Worm (Caenorhabditis elegans): ENCODE measurements around the gene mep-1.

mep-1 gene

ce11 chrIV:11491422-11491821, 33.0 kb upstream of the mep-1 start (continued):
- TF ChIP-seq mep-1 (tag; optimal IDR thresholded peaks at IDR 0.05) (peak; percentile 33), fkh-8 (tag; optimal IDR thresholded peaks at IDR 0.05) (no peak), tlp-1 (tag; optimal IDR thresholded peaks at IDR 0.05) (no peak), nhr-28 (tag; optimal IDR thresholded peaks at IDR 0.05) (no peak), nhr-71 (tag; optimal IDR thresholded peaks at IDR 0.05) (peak; percentile 74)

DNA sequence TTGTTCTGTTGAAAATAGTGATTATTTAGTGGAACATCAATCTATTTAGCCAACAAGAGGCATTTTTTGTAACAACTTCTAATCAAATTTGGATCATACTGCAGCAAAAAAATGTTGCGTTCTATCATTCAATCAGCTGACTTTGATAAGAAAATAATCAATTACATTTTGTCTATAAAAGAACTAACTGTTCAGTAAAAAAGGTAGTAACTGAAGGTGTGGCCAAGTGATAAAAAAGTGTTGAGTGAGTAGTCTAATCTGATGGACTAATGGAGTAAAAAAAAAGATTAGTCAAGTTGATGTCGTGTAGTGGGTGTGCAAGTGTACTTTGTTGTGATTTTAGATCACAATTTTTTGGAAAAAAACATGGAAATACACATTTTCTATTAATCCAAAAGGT, 32.1 kb upstream of the mep-1 start:
- TF ChIP-seq elt-3 (tag; optimal IDR thresholded peaks at IDR 0.05) (peak in 2 of 6 experiments; percentile 1 to 61), nhr-85 (tag) (peak; percentile 57), xbp-1 (tag; optimal IDR thresholded peaks at IDR 0.05) (no peak), nhr-77 (tag; optimal IDR thresholded peaks at IDR 0.05) (no peak), efl-1 (optimal IDR thresholded peaks at IDR 0.05) (no peak), efl-1 (GFP tag; optimal IDR thresholded peaks at IDR 0.05 in 1 of 2) (peak in 1 of 2 experiments; percentile 80), grh-1 (GFP tag; IDR thresholded peaks at IDR 0.05) (no peak), ztf-4 (tag; optimal IDR thresholded peaks at IDR 0.05) (no peak), fos-1 (tag; optimal IDR thresholded peaks at IDR 0.05) (no peak), lin-35 (GFP tag; optimal IDR thresholded peaks at IDR 0.05) (peak in 1 of 2 experiments; percentile 6), C16A3.4 (tag; optimal IDR thresholded peaks at IDR 0.05) (no peak), lin-13 (GFP tag; optimal IDR thresholded peaks at IDR 0.05) (no peak)

- no peak for TF ChIP-seq nhr-28 (tag; optimal IDR thresholded peaks at IDR 0.05)
- TF ChIP-seq ztf-4 (tag; optimal IDR thresholded peaks at IDR 0.05), result no peak
- TF ChIP-seq alr-1 (tag; optimal IDR thresholded peaks at IDR 0.05; ENCODE audit: borderline replicate concordance), result no peak
- peak; percentile 49 for TF ChIP-seq nhr-85 (tag)
- peak in 1 of 2 experiments; percentile 8 for TF ChIP-seq lin-35 (GFP tag; optimal IDR thresholded peaks at IDR 0.05)
- peak in 1 of 6 experiments; percentile 71 for TF ChIP-seq elt-3 (tag; optimal IDR thresholded peaks at IDR 0.05)
- peak; percentile 90 for TF ChIP-seq blmp-1 (tag; optimal IDR thresholded peaks at IDR 0.05)
- TF ChIP-seq efl-1 (optimal IDR thresholded peaks at IDR 0.05), result no peak
- TF ChIP-seq efl-1 (GFP tag; optimal IDR thresholded peaks at IDR 0.05 in 1 of 2), result peak in 1 of 2 experiments; percentile 8
- TF ChIP-seq snu-23 (GFP tag; optimal IDR thresholded peaks at IDR 0.05), result peak; percentile 1
- TF ChIP-seq egl-27 (tag; optimal IDR thresholded peaks at IDR 0.05), result peak in 1 of 2 experiments; percentile 5
These were observed 30.5 kb upstream of the mep-1 start for ce11 chrIV:11493899-11494298.

ce11 chrIV:11494924-11495323, 29.5 kb upstream of the mep-1 start:
- TF ChIP-seq lin-15B (tag; optimal IDR thresholded peaks at IDR 0.05) (no peak), fkh-10 (GFP tag; optimal IDR thresholded peaks at IDR 0.05) (peak; percentile 72), egl-13 (tag; optimal IDR thresholded peaks at IDR 0.05) (no peak), nhr-84 (tag; optimal IDR thresholded peaks at IDR 0.05) (no peak), snpc-4 (tag; optimal IDR thresholded peaks at IDR 0.05) (no peak), ceh-82 (tag; optimal IDR thresholded peaks at IDR 0.05) (peak in 2 of 3 experiments; percentile 23 to 69), efl-1 (optimal IDR thresholded peaks at IDR 0.05) (peak; percentile 1 to 23), efl-1 (GFP tag; optimal IDR thresholded peaks at IDR 0.05 in 1 of 2) (peak in 1 of 2 experiments; percentile 83), nhr-71 (tag; optimal IDR thresholded peaks at IDR 0.05) (peak; percentile 4), C16A3.4 (tag; optimal IDR thresholded peaks at IDR 0.05) (no peak), rnt-1 (tag; optimal IDR thresholded peaks at IDR 0.05) (no peak), ztf-11 (tag; optimal IDR thresholded peaks at IDR 0.05) (no peak), ces-1 (GFP tag; optimal IDR thresholded peaks at IDR 0.05) (no peak), blmp-1 (tag; optimal IDR thresholded peaks at IDR 0.05) (no peak), fkh-8 (tag; optimal IDR thresholded peaks at IDR 0.05) (no peak), snu-23 (GFP tag; optimal IDR thresholded peaks at IDR 0.05) (peak; percentile 24), xbp-1 (tag; optimal IDR thresholded peaks at IDR 0.05) (peak; percentile 3), nhr-85 (tag) (no peak), mab-9 (GFP tag; IDR thresholded peaks at IDR 0.05) (no peak), nhr-20 (tag; optimal IDR thresholded peaks at IDR 0.05) (no peak), lin-14 (GFP tag; optimal IDR thresholded peaks at IDR 0.05) (peak; percentile 89), dpl-1 (GFP tag; optimal IDR thresholded peaks at IDR 0.05) (peak in 1 of 3 experiments; percentile 22), tbx-2 (tag; optimal IDR thresholded peaks at IDR 0.05) (peak; percentile 32), mdl-1 (tag; optimal IDR thresholded peaks at IDR 0.05) (no peak), alr-1 (tag; optimal IDR thresholded peaks at IDR 0.05; ENCODE audit: borderline replicate concordance) (no peak), unc-86 (tag; optimal IDR thresholded peaks at IDR 0.05) (peak; percentile 54), swsn-7 (tag; optimal IDR thresholded peaks at IDR 0.05) (peak; percentile 39), nhr-77 (tag; optimal IDR thresholded peaks at IDR 0.05) (no peak), lir-3 (tag; optimal IDR thresholded peaks at IDR 0.05; ENCODE audit: poor library complexity) (no peak), lsy-2 (tag; optimal IDR thresholded peaks at IDR 0.05) (peak in 1 of 2 experiments; percentile 46), nhr-47 (tag; optimal IDR thresholded peaks at IDR 0.05) (peak; percentile 20)

Measured in whole organism, L1 larva.